Fruit fly (Drosophila melanogaster): ENCODE data around the gene bgm.

Gene bgm

DNA sequence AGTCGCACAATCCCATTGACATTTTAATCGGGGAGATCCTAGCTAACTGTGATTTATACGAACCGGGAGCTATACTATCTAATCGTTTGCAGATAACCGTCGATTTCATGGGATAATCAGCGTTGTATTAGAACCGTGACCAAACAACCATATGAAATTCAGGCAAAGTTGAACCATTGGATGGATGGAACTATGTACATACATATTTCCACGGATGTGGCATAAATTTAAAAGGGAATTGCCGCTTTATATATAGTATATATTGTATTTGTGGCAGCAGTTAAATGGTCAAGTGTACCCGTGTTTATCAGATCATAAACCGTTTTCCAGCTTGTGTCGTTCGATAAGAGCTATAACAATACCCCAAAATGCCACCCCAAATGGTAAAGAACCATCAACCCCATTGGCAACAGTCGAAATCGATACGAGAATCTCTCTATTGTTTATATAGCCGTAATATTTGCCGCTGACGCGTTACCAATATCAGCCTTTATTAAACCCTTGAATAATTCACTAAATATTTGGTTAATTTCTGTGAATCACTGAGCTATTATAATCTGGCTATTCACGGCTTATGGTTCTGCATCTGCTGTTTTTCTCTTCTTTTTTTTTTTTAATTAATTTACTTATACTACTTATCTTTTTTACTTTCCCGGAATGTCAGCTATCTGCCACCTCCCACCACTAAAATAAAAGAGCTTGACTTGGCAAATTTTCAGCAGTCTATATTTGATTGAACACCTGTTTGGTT lies at the start of gene bgm:
Gene bgm (plus strand): TSS at position 701 of the 751 bp plus-strand sequence.
- TF ChIP-seq phol (tag; optimal IDR thresholded peaks at IDR 0.05) (no peak), twi (tag; optimal IDR thresholded peaks at IDR 0.05) (no peak), exex (tag; optimal IDR thresholded peaks at IDR 0.05) (peak; percentile 84), CG30403 (GFP tag; optimal IDR thresholded peaks at IDR 0.05) (no peak), vvl (GFP tag; IDR thresholded peaks at IDR 0.05) (no peak), ara (GFP tag; IDR thresholded peaks at IDR 0.05) (no peak), CG4404 (GFP tag; IDR thresholded peaks at IDR 0.05) (no peak), gsb (GFP tag; IDR thresholded peaks at IDR 0.05) (no peak), disco-r (GFP tag; optimal IDR thresholded peaks at IDR 0.05) (no peak), Poxn (GFP tag; IDR thresholded peaks at IDR 0.05) (no peak), Usf (GFP tag; optimal IDR thresholded peaks at IDR 0.05) (no peak), trh (GFP tag; optimal IDR thresholded peaks at IDR 0.05) (no peak), CG34376 (GFP tag; optimal IDR thresholded peaks at IDR 0.05) (peak; percentile 80), wor (GFP tag; IDR thresholded peaks at IDR 0.05) (no peak), Sox100B (GFP tag; optimal IDR thresholded peaks at IDR 0.05) (no peak), YL-1 (GFP tag; optimal IDR thresholded peaks at IDR 0.05) (no peak), fru (optimal IDR thresholded peaks at IDR 0.05) (no peak), salm (tag; optimal IDR thresholded peaks at IDR 0.05) (no peak), sug (tag; optimal IDR thresholded peaks at IDR 0.05) (peak; percentile 31), cwo (GFP tag; optimal IDR thresholded peaks at IDR 0.05) (peak; percentile 41), sens-2 (GFP tag; IDR thresholded peaks at IDR 0.05) (0 out of 2 replicates have a peak, but pooled peaks have one; percentile 46), CG13894 (tag; optimal IDR thresholded peaks at IDR 0.05) (peak; percentile 66), Kr (GFP tag; optimal IDR thresholded peaks at IDR 0.05) (no peak), CG3065 (GFP tag; optimal IDR thresholded peaks at IDR 0.05) (no peak), CG6175 (GFP tag; IDR thresholded peaks at IDR 0.05) (no peak), grn (GFP tag; optimal IDR thresholded peaks at IDR 0.05) (peak; percentile 90), luna (GFP tag; optimal IDR thresholded peaks at IDR 0.05) (no peak), onecut (GFP tag; IDR thresholded peaks at IDR 0.05) (peak; percentile 63; the same call in 1 of the 2 replicates), Trl (optimal IDR thresholded peaks at IDR 0.05) (no peak), Trl (GFP tag; optimal IDR thresholded peaks at IDR 0.05) (no peak), CG6689 (GFP tag; IDR thresholded peaks at IDR 0.05) (no peak), Bdp1 (GFP tag; optimal IDR thresholded peaks at IDR 0.05) (no peak), peb (GFP tag; IDR thresholded peaks at IDR 0.05) (no peak), CG11247 (GFP tag; IDR thresholded peaks at IDR 0.05) (no peak), CG4617 (GFP tag; optimal IDR thresholded peaks at IDR 0.05; ENCODE audit: borderline replicate concordance) (no peak), GATAe (GFP tag; conservative IDR thresholded peaks at IDR 0.05) (peak; percentile 40; the same call in 1 of the 2 replicates), CG2120 (GFP tag; optimal IDR thresholded peaks at IDR 0.05) (no peak), Med (GFP tag) (peak; percentile 43), Xrp1 (GFP tag; IDR thresholded peaks at IDR 0.05) (0 out of 2 replicates have a peak, but pooled peaks have one; percentile 20), CG17829 (tag; optimal IDR thresholded peaks at IDR 0.05) (no peak), Atf6 (GFP tag; IDR thresholded peaks at IDR 0.05) (no peak), mirr (GFP tag; optimal IDR thresholded peaks at IDR 0.05) (peak; percentile 31)

All from whole organism, embryonic.